Fruit fly (Drosophila melanogaster): ENCODE results near the gene CG7646.

Gene CG7646

DNA sequence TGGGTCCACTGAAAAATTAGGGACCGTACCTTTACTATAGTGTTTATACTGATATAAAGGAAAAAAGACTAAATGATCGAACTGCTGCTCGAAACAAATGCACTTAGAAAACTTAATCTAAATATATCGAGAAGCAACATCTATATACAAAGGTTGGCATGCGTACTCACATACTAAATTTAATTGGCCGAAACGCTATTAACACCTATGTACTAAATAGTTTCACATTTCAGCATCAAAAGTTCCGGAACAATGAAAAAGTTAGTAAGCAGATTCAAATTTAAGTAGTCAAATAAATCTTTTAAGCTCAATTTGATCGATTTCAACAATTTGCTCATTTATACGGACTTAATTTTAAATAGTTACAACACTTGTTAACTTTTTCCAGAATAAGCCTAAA is 567 bp upstream of the CG7646 start, which contains the start of gene fln:
fln (minus strand) TSS at position 101 of the 400 bp plus-strand sequence.
- TF ChIP-seq CTCF (optimal IDR thresholded peaks at IDR 0.05) = no peak
- no peak for TF ChIP-seq CG8478 (optimal IDR thresholded peaks at IDR 0.05)

DNA sequence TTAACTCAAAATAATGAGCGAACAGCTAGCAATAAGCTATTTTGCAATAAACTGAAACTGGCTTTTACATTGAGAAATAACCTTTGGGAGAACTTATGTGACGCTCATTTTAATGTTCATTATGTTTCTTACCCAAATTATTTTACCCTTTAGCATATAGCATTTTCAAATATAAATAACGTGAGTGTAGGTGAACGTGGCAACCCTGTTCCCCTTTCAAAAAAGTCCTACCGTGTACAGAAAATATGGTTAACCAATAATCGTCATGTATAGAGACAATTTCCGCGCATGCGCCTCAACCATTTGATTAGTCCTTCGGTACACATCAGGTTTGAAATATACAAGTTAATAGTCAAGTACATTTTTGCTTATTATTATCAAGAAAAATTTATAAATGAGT is 2.3 kb downstream of the CG7646 start:
- TF ChIP-seq CG8478 (optimal IDR thresholded peaks at IDR 0.05) = no peak
- no peak for TF ChIP-seq CTCF (optimal IDR thresholded peaks at IDR 0.05)

DNA sequence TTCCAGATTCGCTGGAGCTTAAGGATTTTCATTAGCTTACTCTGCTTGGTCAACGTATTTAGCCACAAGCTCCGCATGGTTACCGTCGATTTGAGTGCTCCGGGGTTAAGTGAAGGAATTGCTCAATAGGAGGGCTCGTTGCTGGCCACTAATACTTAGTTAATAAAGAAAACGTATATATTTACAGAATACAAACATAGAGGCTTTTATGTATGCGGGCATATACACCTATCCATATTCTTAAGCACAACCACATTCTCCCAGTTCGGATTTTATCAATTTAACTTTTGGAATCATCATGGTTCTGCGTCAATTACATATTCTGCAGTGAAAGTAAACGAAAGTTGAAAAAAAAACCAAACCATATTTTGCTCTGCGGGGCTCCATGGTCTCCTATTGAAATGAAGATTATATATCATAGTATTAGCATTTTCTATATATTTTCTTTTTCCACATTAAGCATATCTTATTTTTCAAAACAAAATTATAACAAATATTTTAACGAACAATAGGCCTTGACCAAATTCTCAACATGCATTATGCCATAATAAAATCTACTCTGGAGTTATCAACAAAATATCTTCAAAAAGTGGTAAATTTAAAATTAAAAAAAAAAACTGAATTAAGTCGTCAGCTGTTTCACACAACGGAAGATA is 8.5 kb downstream of the CG7646 start, which contains the start of the genes Tom20 and Gabat:
Tom20 (plus strand) TSS at position 564 of the 656 bp plus-strand sequence.
Gabat (minus strand) TSS at position 606 of the 656 bp plus-strand sequence.
- TF ChIP-seq CTCF (optimal IDR thresholded peaks at IDR 0.05) (no peak), CG8478 (optimal IDR thresholded peaks at IDR 0.05) (no peak)

DNA sequence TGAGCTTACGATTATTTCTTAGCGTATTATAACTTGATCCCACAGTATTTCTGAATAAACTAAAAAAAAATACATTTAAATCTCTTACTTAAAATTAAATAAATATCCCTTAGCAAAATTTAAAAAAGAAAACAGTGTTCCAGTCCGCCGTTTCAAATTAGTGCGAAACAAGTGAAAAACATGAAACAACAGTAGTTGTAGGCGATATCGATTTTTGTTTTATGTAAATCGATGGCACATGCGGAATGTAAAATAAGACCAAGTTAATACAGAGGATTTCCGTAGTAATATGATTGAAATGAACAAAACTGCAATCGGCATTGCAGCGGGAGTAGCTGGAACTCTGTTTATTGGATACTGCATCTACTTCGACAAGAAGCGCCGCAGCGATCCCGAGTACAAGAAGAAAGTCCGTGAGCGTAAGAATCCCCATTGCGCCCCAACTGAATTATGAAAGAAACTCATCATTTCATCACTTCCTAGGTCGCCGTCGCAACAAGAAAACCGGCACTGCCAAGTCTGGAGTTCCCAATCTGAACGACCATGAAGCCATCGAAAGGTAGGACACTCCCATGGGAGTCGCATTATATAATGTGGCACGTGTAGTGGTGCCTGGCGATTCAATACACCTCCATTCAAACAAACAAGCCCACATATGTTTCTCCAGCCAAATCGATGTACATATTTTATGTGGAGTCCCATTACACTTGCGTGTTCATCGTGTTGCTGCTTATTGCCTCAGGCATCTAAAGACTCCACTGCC is 9.4 kb downstream of the CG7646 start:
- TF ChIP-seq CG8478 (optimal IDR thresholded peaks at IDR 0.05) (no peak), CTCF (optimal IDR thresholded peaks at IDR 0.05) (peak in 1 of 2 experiments; percentile 41)

DNA sequence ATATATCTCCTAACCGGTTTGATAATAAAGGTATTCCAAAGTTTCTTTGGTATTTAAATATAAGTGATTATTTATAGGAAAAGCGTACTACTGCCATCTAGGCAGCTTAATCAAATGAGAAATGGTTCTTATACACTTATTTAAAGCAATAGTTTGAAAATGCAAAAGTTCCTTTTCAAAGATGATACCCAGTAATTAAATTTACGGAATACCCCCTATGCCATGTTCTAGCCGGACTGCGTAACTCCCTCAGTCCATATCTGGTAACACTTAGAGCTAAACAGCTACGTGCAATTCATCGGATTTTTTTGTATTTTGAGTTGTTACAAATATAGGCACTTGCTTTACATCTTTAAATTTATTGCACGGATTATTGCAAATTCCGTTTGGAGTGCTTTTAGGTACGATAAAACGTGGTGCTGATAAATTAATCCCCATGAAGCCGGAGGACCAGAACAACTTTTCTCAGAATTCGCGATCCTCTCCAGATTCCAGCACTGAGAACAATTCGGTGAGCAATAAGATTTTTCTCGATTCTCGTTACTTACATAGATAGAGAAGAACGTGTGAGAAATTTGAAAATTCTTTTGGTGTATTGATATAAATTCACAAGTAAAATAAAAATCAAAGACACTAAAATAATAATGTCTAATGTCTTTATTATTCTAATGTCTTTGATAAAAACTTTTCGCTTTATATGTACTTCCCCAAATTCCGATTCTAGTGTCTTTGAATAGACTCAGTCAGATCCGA is 11.0 kb downstream of the CG7646 start, which contains the start of gene CG7668:
CG7668 (plus strand) TSS at position 255 of the 753 bp plus-strand sequence.
- TF ChIP-seq CG8478 (optimal IDR thresholded peaks at IDR 0.05) (no peak), CTCF (optimal IDR thresholded peaks at IDR 0.05) (no peak)

DNA sequence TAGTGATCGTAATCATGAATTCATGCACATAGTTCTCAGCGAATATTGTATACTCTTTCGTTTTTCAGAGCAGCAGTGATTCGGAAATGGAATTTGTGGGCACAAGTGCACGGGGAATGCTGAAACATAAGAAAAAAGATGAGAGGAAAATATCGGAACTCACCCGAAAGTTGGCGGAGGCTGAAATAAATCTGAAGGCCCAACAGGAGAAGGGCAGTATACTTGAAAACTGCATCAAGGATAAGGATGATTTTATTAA is 11.5 kb downstream of the CG7646 start:
- TF ChIP-seq CG8478 (optimal IDR thresholded peaks at IDR 0.05) = no peak
- TF ChIP-seq CTCF (optimal IDR thresholded peaks at IDR 0.05) = no peak

DNA sequence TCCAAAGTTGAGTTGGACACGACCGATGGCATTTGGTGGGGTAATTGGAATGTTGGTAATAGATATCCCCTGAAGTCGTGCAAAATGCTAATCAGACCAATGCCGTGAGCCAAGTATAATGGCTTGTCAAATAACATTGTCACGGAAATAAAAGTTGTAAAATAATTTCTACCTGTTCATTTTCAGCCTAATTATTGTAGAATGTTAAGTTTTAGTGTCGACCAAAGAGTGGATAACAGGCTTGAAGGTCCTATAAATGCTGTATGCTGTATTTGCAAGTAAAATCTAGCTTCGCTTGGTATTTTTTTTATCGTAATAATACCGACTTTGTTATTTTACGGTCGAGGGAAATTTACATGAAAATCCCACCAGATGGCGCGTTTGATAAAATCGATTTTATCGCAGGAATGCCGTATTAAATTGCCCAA is 12.8 kb downstream of the CG7646 start:
- no peak for TF ChIP-seq CG8478 (optimal IDR thresholded peaks at IDR 0.05)
- peak; percentile 86 to 88 for TF ChIP-seq CTCF (optimal IDR thresholded peaks at IDR 0.05)

DNA sequence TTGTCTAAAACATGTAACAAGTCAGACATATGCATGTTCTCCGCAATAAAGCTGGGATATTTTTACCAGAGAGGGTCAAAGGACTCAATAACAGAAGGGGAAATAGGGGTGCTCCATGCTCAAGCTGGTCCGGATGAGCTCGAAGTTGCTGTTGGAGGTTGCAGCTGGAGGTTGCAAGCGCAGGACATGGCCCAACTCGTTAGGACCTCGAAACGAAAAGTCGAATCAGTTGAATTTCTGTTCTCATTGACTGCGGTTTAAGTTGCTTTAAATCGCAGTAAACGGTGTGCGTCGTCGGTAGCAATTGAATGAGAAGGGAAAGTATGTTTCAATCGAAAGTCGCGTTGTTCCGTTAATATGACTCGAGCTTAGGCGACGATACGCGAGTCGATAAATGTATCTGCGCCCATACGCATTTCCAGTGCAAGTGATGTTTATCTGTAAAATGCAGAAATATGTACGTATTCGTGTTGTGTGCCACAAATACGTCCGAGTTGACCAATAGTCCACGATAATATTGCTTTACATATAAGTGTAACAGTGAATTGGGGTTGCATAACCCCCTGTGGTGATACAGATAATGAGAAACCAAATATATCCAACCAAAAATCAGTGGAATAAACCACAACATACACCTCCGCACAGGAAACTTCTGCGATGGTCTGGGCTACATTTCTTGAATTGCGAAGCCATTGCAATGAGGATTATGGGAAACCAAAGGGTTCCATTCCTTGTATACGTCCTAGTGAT is 13.5 kb downstream of the CG7646 start, which contains the start of gene kug:
kug (plus strand) TSS at position 269 of the 750 bp plus-strand sequence.
- TF ChIP-seq CTCF (optimal IDR thresholded peaks at IDR 0.05) (peak in 1 of 2 experiments; percentile 40), CG8478 (optimal IDR thresholded peaks at IDR 0.05) (no peak)

DNA sequence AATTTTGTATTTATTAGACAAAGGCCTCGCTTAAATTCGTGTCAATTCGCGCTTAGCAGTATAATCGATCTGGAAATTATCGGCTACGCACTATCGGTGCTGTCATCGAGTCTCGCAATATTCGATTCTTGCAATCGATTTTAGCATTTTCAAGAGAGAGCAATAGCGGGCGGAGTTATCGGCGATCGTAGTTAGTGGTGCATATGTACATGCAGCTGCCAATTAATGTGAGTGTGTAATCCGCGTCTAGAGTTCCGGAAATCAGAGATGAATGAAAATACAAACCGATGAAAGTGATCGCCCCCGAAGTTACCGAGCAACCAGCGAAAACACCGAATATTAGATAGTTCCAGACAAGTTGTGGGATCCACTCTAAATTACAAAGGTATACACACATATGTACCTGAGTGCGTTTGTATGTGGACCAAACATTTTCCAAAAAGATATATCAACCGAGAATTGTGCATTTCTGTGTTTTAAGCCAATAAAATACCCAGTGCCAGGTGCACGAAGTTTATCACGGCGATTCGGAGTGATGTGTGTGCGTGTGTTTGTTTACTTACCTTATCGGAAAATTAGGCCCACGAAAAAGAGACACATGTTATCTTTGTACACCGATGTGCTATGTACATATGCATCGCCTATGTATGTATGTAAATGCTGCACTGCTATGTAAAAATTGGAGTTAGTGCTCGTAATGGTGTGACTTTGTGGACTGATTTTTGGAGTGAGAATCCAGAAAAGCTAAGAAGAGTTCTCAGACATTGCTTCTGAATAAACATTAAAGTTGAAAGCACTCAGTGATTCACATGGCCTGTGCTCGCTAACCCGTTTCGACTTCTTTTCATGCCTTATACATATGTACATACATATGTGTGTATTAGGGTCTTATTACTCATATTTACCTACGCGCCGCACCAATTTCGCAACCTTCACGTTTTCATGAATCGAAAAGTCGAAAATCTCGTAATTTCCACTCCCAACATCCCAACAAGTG is 14.9 kb downstream of the CG7646 start:
- TF ChIP-seq CTCF (optimal IDR thresholded peaks at IDR 0.05) (peak; percentile 20 to 27), CG8478 (optimal IDR thresholded peaks at IDR 0.05) (no peak)

DNA sequence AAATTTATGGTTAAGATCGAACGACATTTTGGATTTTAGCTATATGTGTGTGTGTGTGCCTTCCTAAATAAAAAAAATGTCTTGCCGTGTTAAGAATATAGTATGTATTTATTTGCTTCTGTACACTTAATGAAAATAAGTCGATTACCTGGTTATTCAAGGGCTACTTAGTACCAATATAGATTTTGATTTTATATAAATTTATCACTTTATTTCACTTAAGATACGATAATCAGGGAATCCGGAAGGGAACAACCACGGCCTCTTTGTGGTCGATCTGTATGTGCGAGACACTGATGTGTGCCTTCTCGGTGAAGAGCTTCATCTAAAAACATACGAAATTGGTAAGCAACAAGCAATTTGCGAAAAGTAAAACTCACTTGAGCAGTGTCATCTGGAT is 36.0 kb downstream of the CG7646 start, which contains the start of gene CG14183:
CG14183 (minus strand) TSS at position 101 of the 400 bp plus-strand sequence.
- TF ChIP-seq CG8478 (optimal IDR thresholded peaks at IDR 0.05) = no peak
- TF ChIP-seq CTCF (optimal IDR thresholded peaks at IDR 0.05) = no peak

DNA sequence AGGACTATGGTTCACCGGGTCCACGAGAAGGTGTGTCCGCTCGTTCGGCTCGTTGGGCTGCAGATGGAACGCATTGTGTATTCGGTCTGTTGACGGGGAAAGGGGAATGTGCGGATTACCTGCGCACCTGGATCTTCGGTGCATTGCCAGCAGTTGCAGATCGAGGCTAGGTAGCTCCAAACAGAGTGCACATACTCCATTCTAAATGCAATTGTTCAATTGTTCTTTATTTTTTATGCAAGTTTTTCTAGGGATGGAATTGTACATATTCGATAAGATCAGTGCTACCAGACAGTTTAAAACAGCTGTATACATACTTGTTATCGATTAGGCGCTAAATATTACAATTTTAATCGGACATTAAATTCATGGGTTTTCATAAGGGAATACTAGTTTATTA is 37.1 kb downstream of the CG7646 start, which contains the start of gene Lamtor1:
Lamtor1 (minus strand) TSS at position 268 of the 400 bp plus-strand sequence.
- TF ChIP-seq CTCF (optimal IDR thresholded peaks at IDR 0.05) (no peak), CG8478 (optimal IDR thresholded peaks at IDR 0.05) (no peak)

DNA sequence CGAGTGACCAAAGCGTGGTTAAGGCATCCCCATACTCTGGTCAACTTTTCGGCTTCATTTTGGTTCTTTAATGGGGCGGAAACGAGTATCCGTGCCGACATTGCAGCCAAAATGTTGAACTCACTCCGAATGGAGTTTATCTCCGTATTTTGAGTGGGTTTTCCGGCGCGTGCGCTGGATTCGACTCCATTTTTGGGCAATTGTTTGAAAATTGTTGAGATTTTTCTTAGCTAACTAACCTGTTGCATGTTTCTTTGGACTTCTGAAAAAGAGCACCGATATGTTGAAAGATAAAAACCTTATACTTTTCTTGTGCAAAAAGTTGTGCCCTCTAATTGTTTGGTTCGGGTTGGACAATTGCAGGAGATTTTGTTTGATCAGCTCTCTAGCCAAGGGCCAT is 44.9 kb downstream of the CG7646 start:
- TF ChIP-seq CG8478 (optimal IDR thresholded peaks at IDR 0.05) (no peak), CTCF (optimal IDR thresholded peaks at IDR 0.05) (no peak)
